Fruit fly (Drosophila melanogaster) whole organism, prepupa: ENCODE data around the gene Ssl2.

Source experiments
- CG10631 ChIP-seq: fragments of 200-800 bp; sonication (Bioruptor generic); optimal IDR thresholded peaks from 2 replicates; lab custom pipeline; 2016; ENCODE audit warnings: missing biosample characterization, missing genetic modification characterization
- CG10669 ChIP-seq: fragments of 200-800 bp; sonication (Bioruptor generic); optimal IDR thresholded peaks from 3 replicates; lab custom pipeline; 2018; ENCODE audit warnings: missing biosample characterization, mild to moderate bottlenecking, missing genetic modification characterization, moderate library complexity
- CG11762 ChIP-seq: fragments of 200-800 bp; sonication (Bioruptor generic); optimal IDR thresholded peaks from 3 replicates; lab custom pipeline; 2016; ENCODE audit warnings: missing biosample characterization, missing genetic modification characterization; ENCODE audit not compliant: insufficient read depth
- CG11902 ChIP-seq: fragments of 200-800 bp; sonication (Bioruptor generic); optimal IDR thresholded peaks from 3 replicates; lab custom pipeline; 2016; ENCODE audit warnings: missing biosample characterization, missing genetic modification characterization
- CG1621 ChIP-seq: fragments of 200-800 bp; sonication (Bioruptor generic); optimal IDR thresholded peaks from 3 replicates; lab custom pipeline; 2018; ENCODE audit warnings: missing biosample characterization, mild to moderate bottlenecking, missing genetic modification characterization
- CG16779 ChIP-seq: fragments of 200-800 bp; sonication (Bioruptor generic); optimal IDR thresholded peaks from 3 replicates; lab custom pipeline; 2017; ENCODE audit warnings: missing biosample characterization, mild to moderate bottlenecking, missing genetic modification characterization
- CG3032 ChIP-seq: fragments of 200-800 bp; optimal IDR thresholded peaks from 2 replicates; lab custom pipeline; 2019; ENCODE audit warnings: missing biosample characterization, mild to moderate bottlenecking, missing genetic modification characterization, moderate library complexity
- CG31627 ChIP-seq: fragments of 200-800 bp; sonication (Bioruptor generic); optimal IDR thresholded peaks from 3 replicates; lab custom pipeline; 2016; ENCODE audit warnings: missing biosample characterization, missing genetic modification characterization
- CG32006 ChIP-seq: fragments of 200-800 bp; sonication (Bioruptor generic); optimal IDR thresholded peaks from 3 replicates; lab custom pipeline; 2017; ENCODE audit warnings: missing biosample characterization, mild to moderate bottlenecking, missing genetic modification characterization
- CG34406 ChIP-seq: fragments of 200-800 bp; sonication (Bioruptor generic); optimal IDR thresholded peaks from 3 replicates; lab custom pipeline; 2016; ENCODE audit warnings: missing biosample characterization, missing genetic modification characterization
- CG3919 ChIP-seq: fragments of 200-800 bp; sonication (Bioruptor generic); optimal IDR thresholded peaks from 3 replicates; lab custom pipeline; 2016; ENCODE audit warnings: missing biosample characterization, missing genetic modification characterization
- CG4318 ChIP-seq: fragments of 200-800 bp; sonication (Bioruptor generic); optimal IDR thresholded peaks from 3 replicates; lab custom pipeline; 2017; ENCODE audit warnings: missing biosample characterization, mild to moderate bottlenecking, missing genetic modification characterization
- CG6792 ChIP-seq: fragments of 200-800 bp; sonication (Bioruptor generic); optimal IDR thresholded peaks from 3 replicates; lab custom pipeline; 2016; ENCODE audit warnings: missing biosample characterization, missing genetic modification characterization
- CG6808 ChIP-seq: fragments of 200-800 bp; sonication (Bioruptor generic); optimal IDR thresholded peaks from 3 replicates; lab custom pipeline; 2017; ENCODE audit warnings: missing biosample characterization, missing genetic modification characterization, mild to moderate bottlenecking, moderate library complexity, missing genetic modification reagents
- CG7368 ChIP-seq: fragments of 200-800 bp; sonication (Bioruptor generic); optimal IDR thresholded peaks from 3 replicates; lab custom pipeline; 2016; ENCODE audit warnings: missing biosample characterization, missing genetic modification characterization
- CG8119 ChIP-seq: fragments of 200-800 bp; sonication (Bioruptor generic); IDR thresholded peaks from 3 replicates; pipeline ENCODE4 v1.3.6; 2022; ENCODE audit warnings: missing biosample characterization, missing genetic modification characterization
- CG8632 ChIP-seq: fragments of 200-800 bp; sonication (Bioruptor generic); optimal IDR thresholded peaks from 3 replicates; lab custom pipeline; 2016; ENCODE audit warnings: missing biosample characterization, missing genetic modification characterization
- Eip93F ChIP-seq: fragments of 200-800 bp; sonication (Bioruptor generic); optimal IDR thresholded peaks from 2 replicates; lab custom pipeline; 2016; ENCODE audit warnings: missing biosample characterization, mild to moderate bottlenecking, missing genetic modification characterization
- Gug ChIP-seq: fragments of 200-800 bp; sonication (Bioruptor generic); IDR thresholded peaks from 2 replicates; pipeline ENCODE4 v1.3.6; 2022; ENCODE audit warnings: missing biosample characterization, missing genetic modification characterization
- Hr38 ChIP-seq: sonication (Bioruptor generic); optimal IDR thresholded peaks from 2 replicates; lab custom pipeline; 2016; ENCODE audit warnings: missing biosample characterization, missing genetic modification characterization
- Hr39 ChIP-seq: fragments of 200-800 bp; sonication (Bioruptor generic); optimal IDR thresholded peaks from 2 replicates; lab custom pipeline; 2016; ENCODE audit warnings: missing biosample characterization, missing genetic modification characterization
- Hr4 ChIP-seq: fragments of 200-800 bp; sonication (Bioruptor generic); optimal IDR thresholded peaks from 3 replicates; lab custom pipeline; 2016; ENCODE audit warnings: missing biosample characterization, missing genetic modification characterization
- Met ChIP-seq: fragments of 200-800 bp; sonication (Bioruptor generic); optimal IDR thresholded peaks from 3 replicates; lab custom pipeline; 2016; ENCODE audit warnings: missing biosample characterization, missing genetic modification characterization
- OdsH ChIP-seq: fragments of 200-800 bp; sonication (Bioruptor generic); optimal IDR thresholded peaks from 3 replicates; lab custom pipeline; 2016; ENCODE audit warnings: missing biosample characterization, missing genetic modification characterization
- Sox102F ChIP-seq: fragments of 200-800 bp; sonication (Bioruptor generic); optimal IDR thresholded peaks from 2 replicates; lab custom pipeline; 2016; ENCODE audit warnings: missing biosample characterization, mild to moderate bottlenecking, missing genetic modification characterization
- Sox14 ChIP-seq: fragments of 200-800 bp; sonication (Bioruptor generic); optimal IDR thresholded peaks from 3 replicates; lab custom pipeline; 2016; ENCODE audit warnings: missing biosample characterization, missing genetic modification characterization
- Sox15 ChIP-seq: fragments of 200-800 bp; sonication (Bioruptor generic); optimal IDR thresholded peaks from 3 replicates; lab custom pipeline; 2016; ENCODE audit warnings: missing biosample characterization, missing genetic modification characterization
- achi ChIP-seq: fragments of 200-800 bp; sonication (Bioruptor generic); optimal IDR thresholded peaks from 3 replicates; lab custom pipeline; 2016; ENCODE audit warnings: missing biosample characterization, missing genetic modification characterization
- acj6 ChIP-seq: fragments of 200-800 bp; sonication (Bioruptor generic); optimal IDR thresholded peaks from 3 replicates; lab custom pipeline; 2016; ENCODE audit warnings: missing biosample characterization, missing genetic modification characterization
- cyc ChIP-seq: fragments of 200-800 bp; sonication (Bioruptor generic); optimal IDR thresholded peaks from 3 replicates; lab custom pipeline; 2016; ENCODE audit warnings: missing biosample characterization, missing genetic modification characterization
- dac ChIP-seq: fragments of 200-800 bp; sonication (Bioruptor generic); optimal IDR thresholded peaks from 2 replicates; lab custom pipeline; 2017; ENCODE audit warnings: missing biosample characterization, mild to moderate bottlenecking, missing genetic modification characterization
- fd59A ChIP-seq: fragments of 200-800 bp; sonication (Bioruptor generic); optimal IDR thresholded peaks from 2 replicates; lab custom pipeline; 2017; ENCODE audit warnings: missing biosample characterization, mild to moderate bottlenecking, missing genetic modification characterization, missing genetic modification reagents
- fd85E ChIP-seq: fragments of 200-800 bp; sonication (Bioruptor generic); optimal IDR thresholded peaks from 3 replicates; lab custom pipeline; 2016; ENCODE audit warnings: missing biosample characterization, missing genetic modification characterization
- fkh ChIP-seq: fragments of 200-800 bp; sonication (Bioruptor generic); optimal IDR thresholded peaks from 3 replicates; lab custom pipeline; 2017; ENCODE audit warnings: missing biosample characterization, mild to moderate bottlenecking, missing genetic modification characterization, moderate library complexity
- net ChIP-seq: fragments of 200-800 bp; sonication (Bioruptor generic); optimal IDR thresholded peaks from 3 replicates; lab custom pipeline; 2016; ENCODE audit warnings: missing biosample characterization, missing genetic modification characterization
- pdm3 ChIP-seq: fragments of 200-800 bp; sonication (Bioruptor generic); optimal IDR thresholded peaks from 3 replicates; lab custom pipeline; 2016; ENCODE audit warnings: missing biosample characterization, missing genetic modification characterization
- salr ChIP-seq, 2 experiments: fragments of 200-800 bp; sonication (Bioruptor generic); optimal IDR thresholded peaks; 3 replicates each; lab custom pipeline; 2016 to 2018; ENCODE audit warnings: missing biosample characterization in 2 of 2, missing genetic modification characterization in 2 of 2, mild to moderate bottlenecking in 1 of 2
- spab ChIP-seq: fragments of 200-800 bp; sonication (Bioruptor generic); optimal IDR thresholded peaks from 2 replicates; lab custom pipeline; 2017; ENCODE audit warnings: missing biosample characterization, mild to moderate bottlenecking, missing genetic modification characterization, missing genetic modification reagents
- ss ChIP-seq, 2 experiments: fragments of 200-800 bp; sonication (Bioruptor generic); optimal IDR thresholded peaks; 2 replicates in 1 of 2; 3 replicates in 1 of 2; lab custom pipeline; 2017 to 2018; ENCODE audit warnings: mild to moderate bottlenecking in 2 of 2, missing biosample characterization in 2 of 2, missing genetic modification characterization in 2 of 2, moderate library complexity in 1 of 2
- svp ChIP-seq: fragments of 200-800 bp; sonication (Bioruptor generic); peaks from one replicate; lab custom pipeline; 2016; ENCODE audit warnings: missing biosample characterization, missing genetic modification characterization
- topi ChIP-seq: fragments of 200-800 bp; sonication (Bioruptor generic); optimal IDR thresholded peaks from 3 replicates; lab custom pipeline; 2016; ENCODE audit warnings: missing biosample characterization, missing genetic modification characterization
- vri ChIP-seq: fragments of 200-800 bp; sonication (Bioruptor generic); optimal IDR thresholded peaks from 3 replicates; lab custom pipeline; 2016; ENCODE audit warnings: missing biosample characterization, mild to moderate bottlenecking, missing genetic modification characterization

Ssl2 gene

dm6 chr3R:28998999-28999398, 33.4 kb downstream of the Ssl2 start (continued):
- peak; percentile 44 for TF ChIP-seq spab (GFP tag; lab: Kevin White, UChicago)
- TF ChIP-seq OdsH (GFP tag; lab: Kevin White, UChicago), result peak; percentile 35
- TF ChIP-seq Hr38 (GFP tag; lab: Kevin White, UChicago), result no peak
- no peak for TF ChIP-seq vri
- no peak for TF ChIP-seq CG16779 (tag; lab: Kevin White, UChicago)
- TF ChIP-seq CG34406 (GFP tag; lab: Kevin White, UChicago), result peak; percentile 37
- no peak for TF ChIP-seq Gug (GFP tag; lab: Robert Waterston, UW)
- TF ChIP-seq fd85E, result no peak
- peak; percentile 55 for TF ChIP-seq CG6808 (GFP tag; lab: Kevin White, UChicago)
- TF ChIP-seq net (GFP tag; lab: Kevin White, UChicago), result peak; percentile 13
- peak; percentile 59 for TF ChIP-seq topi (GFP tag; lab: Kevin White, UChicago)
- TF ChIP-seq CG32006 (GFP tag; lab: Kevin White, UChicago), result peak; percentile 45
- peak; percentile 49 for TF ChIP-seq Met (GFP tag; lab: Kevin White, UChicago)
- peak; percentile 30 for TF ChIP-seq cyc (GFP tag; lab: Kevin White, UChicago)
- TF ChIP-seq Sox15 (GFP tag; lab: Kevin White, UChicago), result peak; percentile 43
- peak; percentile 41 for TF ChIP-seq acj6 (GFP tag; lab: Kevin White, UChicago)
- no peak for TF ChIP-seq CG8119 (GFP tag; lab: Robert Waterston, UW)
- peak; percentile 50 for TF ChIP-seq CG11902 (GFP tag; lab: Kevin White, UChicago)
- TF ChIP-seq CG1621 (tag; lab: Kevin White, UChicago), result no peak
- TF ChIP-seq CG7368, result no peak

- TF ChIP-seq Sox102F (no peak), Hr38 (GFP tag; lab: Kevin White, UChicago) (no peak), Sox14 (GFP tag; lab: Kevin White, UChicago) (no peak), salr (GFP tag; optimal IDR thresholded peaks at IDR 0.05; lab: Kevin White, UChicago) (no peak), OdsH (GFP tag; lab: Kevin White, UChicago) (no peak)
These were observed 41.7 kb downstream of the Ssl2 start for dm6 chr3R:28990695-28991094.

- no peak for TF ChIP-seq CG7368
These were observed 43.1 kb downstream of the Ssl2 start for dm6 chr3R:28989388-28989787.

- TF ChIP-seq CG4318 (GFP tag; lab: Kevin White, UChicago) (peak; percentile 18), CG31627 (GFP tag; lab: Kevin White, UChicago) (peak; percentile 9), Eip93F (no peak), CG8632 (GFP tag; lab: Kevin White, UChicago) (peak; percentile 8), achi (GFP tag; lab: Kevin White, UChicago) (peak; percentile 3), CG16779 (tag; lab: Kevin White, UChicago) (peak; percentile 4), ss (GFP tag; optimal IDR thresholded peaks at IDR 0.05; lab: Kevin White, UChicago) (peak in 1 of 2 experiments; percentile 29), CG11762 (GFP tag; lab: Kevin White, UChicago) (no peak), dac (no peak), Sox102F (no peak), vri (no peak), CG10669 (peak; percentile 49), CG6792 (no peak), fd59A (GFP tag; lab: Kevin White, UChicago) (peak; percentile 25), CG32006 (GFP tag; lab: Kevin White, UChicago) (peak; percentile 53), CG3919 (GFP tag; lab: Kevin White, UChicago) (peak; percentile 35), acj6 (GFP tag; lab: Kevin White, UChicago) (peak; percentile 36), Sox14 (GFP tag; lab: Kevin White, UChicago) (peak; percentile 17), spab (GFP tag; lab: Kevin White, UChicago) (peak; percentile 38), net (GFP tag; lab: Kevin White, UChicago) (no peak), CG10631 (peak; percentile 33), OdsH (GFP tag; lab: Kevin White, UChicago) (peak; percentile 4), fd85E (no peak), svp (GFP tag; lab: Kevin White, UChicago) (peak; percentile 72), CG6808 (GFP tag; lab: Kevin White, UChicago) (peak; percentile 41), pdm3 (GFP tag; lab: Kevin White, UChicago) (peak; percentile 31), fkh (GFP tag; lab: Kevin White, UChicago) (no peak), Hr38 (GFP tag; lab: Kevin White, UChicago) (no peak), Hr39 (GFP tag; lab: Kevin White, UChicago) (no peak), Hr4 (GFP tag; lab: Kevin White, UChicago) (peak; percentile 30), CG3032 (tag; lab: Kevin White, UChicago) (peak; percentile 32)
These were observed 44.7 kb downstream of the Ssl2 start for dm6 chr3R:28987596-28988378.
